Fruit fly (Drosophila melanogaster) whole organism, prepupa: ENCODE measurements around the gene sro.

Source experiments
- Blimp-1 ChIP-seq: fragments of 200-800 bp; sonication (Bioruptor generic); optimal IDR thresholded peaks from 3 replicates; lab custom pipeline; 2017; ENCODE audit warnings: missing biosample characterization, missing genetic modification characterization, mild to moderate bottlenecking, moderate library complexity, missing genetic modification reagents
- CG10631 ChIP-seq: fragments of 200-800 bp; sonication (Bioruptor generic); optimal IDR thresholded peaks from 2 replicates; lab custom pipeline; 2016; ENCODE audit warnings: missing biosample characterization, missing genetic modification characterization
- CG11294 ChIP-seq: fragments of 200-800 bp; sonication (Bioruptor generic); IDR thresholded peaks from 2 replicates; pipeline ENCODE4 v1.3.6; 2022; ENCODE audit warnings: missing biosample characterization, missing genetic modification characterization
- CG11762 ChIP-seq: fragments of 200-800 bp; sonication (Bioruptor generic); optimal IDR thresholded peaks from 3 replicates; lab custom pipeline; 2016; ENCODE audit warnings: missing biosample characterization, missing genetic modification characterization; ENCODE audit not compliant: insufficient read depth
- CG11902 ChIP-seq: fragments of 200-800 bp; sonication (Bioruptor generic); optimal IDR thresholded peaks from 3 replicates; lab custom pipeline; 2016; ENCODE audit warnings: missing biosample characterization, missing genetic modification characterization
- CG1621 ChIP-seq: fragments of 200-800 bp; sonication (Bioruptor generic); optimal IDR thresholded peaks from 3 replicates; lab custom pipeline; 2018; ENCODE audit warnings: missing biosample characterization, mild to moderate bottlenecking, missing genetic modification characterization
- CG16779 ChIP-seq: fragments of 200-800 bp; sonication (Bioruptor generic); optimal IDR thresholded peaks from 3 replicates; lab custom pipeline; 2017; ENCODE audit warnings: missing biosample characterization, mild to moderate bottlenecking, missing genetic modification characterization
- CG3032 ChIP-seq: fragments of 200-800 bp; optimal IDR thresholded peaks from 2 replicates; lab custom pipeline; 2019; ENCODE audit warnings: missing biosample characterization, mild to moderate bottlenecking, missing genetic modification characterization, moderate library complexity
- CG31627 ChIP-seq: fragments of 200-800 bp; sonication (Bioruptor generic); optimal IDR thresholded peaks from 3 replicates; lab custom pipeline; 2016; ENCODE audit warnings: missing biosample characterization, missing genetic modification characterization
- CG32006 ChIP-seq: fragments of 200-800 bp; sonication (Bioruptor generic); optimal IDR thresholded peaks from 3 replicates; lab custom pipeline; 2017; ENCODE audit warnings: missing biosample characterization, mild to moderate bottlenecking, missing genetic modification characterization
- CG34406 ChIP-seq: fragments of 200-800 bp; sonication (Bioruptor generic); optimal IDR thresholded peaks from 3 replicates; lab custom pipeline; 2016; ENCODE audit warnings: missing biosample characterization, missing genetic modification characterization
- CG3919 ChIP-seq: fragments of 200-800 bp; sonication (Bioruptor generic); optimal IDR thresholded peaks from 3 replicates; lab custom pipeline; 2016; ENCODE audit warnings: missing biosample characterization, missing genetic modification characterization
- CG6163 ChIP-seq: fragments of 200-800 bp; sonication (Bioruptor generic); IDR thresholded peaks from 3 replicates; pipeline ENCODE4 v1.3.6; 2022; ENCODE audit warnings: missing biosample characterization, missing genetic modification characterization
- CG6276 ChIP-seq: fragments of 200-800 bp; sonication (Bioruptor generic); optimal IDR thresholded peaks from 2 replicates; lab custom pipeline; 2017; ENCODE audit warnings: missing biosample characterization, mild to moderate bottlenecking, missing genetic modification characterization
- CG6792 ChIP-seq: fragments of 200-800 bp; sonication (Bioruptor generic); optimal IDR thresholded peaks from 3 replicates; lab custom pipeline; 2016; ENCODE audit warnings: missing biosample characterization, missing genetic modification characterization
- CG6808 ChIP-seq: fragments of 200-800 bp; sonication (Bioruptor generic); optimal IDR thresholded peaks from 3 replicates; lab custom pipeline; 2017; ENCODE audit warnings: missing biosample characterization, missing genetic modification characterization, mild to moderate bottlenecking, moderate library complexity, missing genetic modification reagents
- CG6854 ChIP-seq: fragments of 200-800 bp; sonication (Bioruptor generic); optimal IDR thresholded peaks from 2 replicates; lab custom pipeline; 2017; ENCODE audit warnings: missing biosample characterization, mild to moderate bottlenecking, missing genetic modification characterization
- CG7368 ChIP-seq: fragments of 200-800 bp; sonication (Bioruptor generic); optimal IDR thresholded peaks from 3 replicates; lab custom pipeline; 2016; ENCODE audit warnings: missing biosample characterization, missing genetic modification characterization
- CG8119 ChIP-seq: fragments of 200-800 bp; sonication (Bioruptor generic); IDR thresholded peaks from 3 replicates; pipeline ENCODE4 v1.3.6; 2022; ENCODE audit warnings: missing biosample characterization, missing genetic modification characterization
- CG8319 ChIP-seq: fragments of 200-800 bp; sonication (Bioruptor generic); optimal IDR thresholded peaks from 3 replicates; lab custom pipeline; 2016; ENCODE audit warnings: missing biosample characterization, missing genetic modification characterization
- CG8632 ChIP-seq: fragments of 200-800 bp; sonication (Bioruptor generic); optimal IDR thresholded peaks from 3 replicates; lab custom pipeline; 2016; ENCODE audit warnings: missing biosample characterization, missing genetic modification characterization
- CG9139 ChIP-seq: fragments of 200-800 bp; sonication (Bioruptor generic); optimal IDR thresholded peaks from 3 replicates; lab custom pipeline; 2017; ENCODE audit warnings: missing biosample characterization, mild to moderate bottlenecking, missing genetic modification characterization
- Eip78C ChIP-seq: fragments of 200-800 bp; sonication (Bioruptor generic); peaks from one replicate; lab custom pipeline; 2016; ENCODE audit warnings: missing biosample characterization, missing genetic modification characterization
- Eip93F ChIP-seq: fragments of 200-800 bp; sonication (Bioruptor generic); optimal IDR thresholded peaks from 2 replicates; lab custom pipeline; 2016; ENCODE audit warnings: missing biosample characterization, mild to moderate bottlenecking, missing genetic modification characterization
- Ets21C ChIP-seq: fragments of 200-800 bp; sonication (Bioruptor generic); optimal IDR thresholded peaks from 3 replicates; lab custom pipeline; 2016; ENCODE audit warnings: missing biosample characterization, missing genetic modification characterization
- Ets96B ChIP-seq: fragments of 200-800 bp; optimal IDR thresholded peaks from 2 replicates; lab custom pipeline; 2019; ENCODE audit warnings: missing biosample characterization, mild to moderate bottlenecking, missing genetic modification characterization, moderate library complexity
- Hr38 ChIP-seq: sonication (Bioruptor generic); optimal IDR thresholded peaks from 2 replicates; lab custom pipeline; 2016; ENCODE audit warnings: missing biosample characterization, missing genetic modification characterization
- Hr39 ChIP-seq: fragments of 200-800 bp; sonication (Bioruptor generic); optimal IDR thresholded peaks from 2 replicates; lab custom pipeline; 2016; ENCODE audit warnings: missing biosample characterization, missing genetic modification characterization
- Hr4 ChIP-seq: fragments of 200-800 bp; sonication (Bioruptor generic); optimal IDR thresholded peaks from 3 replicates; lab custom pipeline; 2016; ENCODE audit warnings: missing biosample characterization, missing genetic modification characterization
- Lpt ChIP-seq: fragments of 200-800 bp; sonication (Bioruptor generic); optimal IDR thresholded peaks from 3 replicates; lab custom pipeline; 2016; ENCODE audit warnings: missing biosample characterization, missing genetic modification characterization
- OdsH ChIP-seq: fragments of 200-800 bp; sonication (Bioruptor generic); optimal IDR thresholded peaks from 3 replicates; lab custom pipeline; 2016; ENCODE audit warnings: missing biosample characterization, missing genetic modification characterization
- Smox ChIP-seq: fragments of 200-800 bp; sonication (Bioruptor generic); optimal IDR thresholded peaks from 3 replicates; lab custom pipeline; 2016; ENCODE audit warnings: missing biosample characterization, missing genetic modification characterization
- Sox102F ChIP-seq: fragments of 200-800 bp; sonication (Bioruptor generic); optimal IDR thresholded peaks from 2 replicates; lab custom pipeline; 2016; ENCODE audit warnings: missing biosample characterization, mild to moderate bottlenecking, missing genetic modification characterization
- Sox14 ChIP-seq: fragments of 200-800 bp; sonication (Bioruptor generic); optimal IDR thresholded peaks from 3 replicates; lab custom pipeline; 2016; ENCODE audit warnings: missing biosample characterization, missing genetic modification characterization
- dac ChIP-seq: fragments of 200-800 bp; sonication (Bioruptor generic); optimal IDR thresholded peaks from 2 replicates; lab custom pipeline; 2017; ENCODE audit warnings: missing biosample characterization, mild to moderate bottlenecking, missing genetic modification characterization
- dsx ChIP-seq: fragments of 200-800 bp; optimal IDR thresholded peaks from 3 replicates; lab custom pipeline; 2019; ENCODE audit warnings: missing biosample characterization, mild to moderate bottlenecking, missing genetic modification characterization, moderate library complexity; ENCODE audit not compliant: poor library complexity, severe bottlenecking
- eg ChIP-seq: fragments of 200-800 bp; sonication (Bioruptor generic); IDR thresholded peaks from 3 replicates; pipeline ENCODE4 v1.3.6; 2022; ENCODE audit warnings: missing biosample characterization, missing genetic modification characterization
- esn ChIP-seq: fragments of 200-800 bp; sonication (Bioruptor generic); optimal IDR thresholded peaks from 2 replicates; lab custom pipeline; 2016; ENCODE audit warnings: missing biosample characterization, mild to moderate bottlenecking, missing genetic modification characterization, moderate library complexity
- fd59A ChIP-seq: fragments of 200-800 bp; sonication (Bioruptor generic); optimal IDR thresholded peaks from 2 replicates; lab custom pipeline; 2017; ENCODE audit warnings: missing biosample characterization, mild to moderate bottlenecking, missing genetic modification characterization, missing genetic modification reagents
- fd85E ChIP-seq: fragments of 200-800 bp; sonication (Bioruptor generic); optimal IDR thresholded peaks from 3 replicates; lab custom pipeline; 2016; ENCODE audit warnings: missing biosample characterization, missing genetic modification characterization
- fkh ChIP-seq: fragments of 200-800 bp; sonication (Bioruptor generic); optimal IDR thresholded peaks from 3 replicates; lab custom pipeline; 2017; ENCODE audit warnings: missing biosample characterization, mild to moderate bottlenecking, missing genetic modification characterization, moderate library complexity
- lz ChIP-seq: fragments of 200-800 bp; sonication (Bioruptor generic); optimal IDR thresholded peaks from 3 replicates; lab custom pipeline; 2016; ENCODE audit warnings: missing biosample characterization, missing genetic modification characterization
- net ChIP-seq: fragments of 200-800 bp; sonication (Bioruptor generic); optimal IDR thresholded peaks from 3 replicates; lab custom pipeline; 2016; ENCODE audit warnings: missing biosample characterization, missing genetic modification characterization
- pdm3 ChIP-seq: fragments of 200-800 bp; sonication (Bioruptor generic); optimal IDR thresholded peaks from 3 replicates; lab custom pipeline; 2016; ENCODE audit warnings: missing biosample characterization, missing genetic modification characterization
- svp ChIP-seq: fragments of 200-800 bp; sonication (Bioruptor generic); peaks from one replicate; lab custom pipeline; 2016; ENCODE audit warnings: missing biosample characterization, missing genetic modification characterization
- topi ChIP-seq: fragments of 200-800 bp; sonication (Bioruptor generic); optimal IDR thresholded peaks from 3 replicates; lab custom pipeline; 2016; ENCODE audit warnings: missing biosample characterization, missing genetic modification characterization
- vri ChIP-seq: fragments of 200-800 bp; sonication (Bioruptor generic); optimal IDR thresholded peaks from 3 replicates; lab custom pipeline; 2016; ENCODE audit warnings: missing biosample characterization, mild to moderate bottlenecking, missing genetic modification characterization

sro gene

dm6 chr3R:29777213-29777612, 17.2 kb upstream of the sro start:
- TF ChIP-seq Hr4 (GFP tag; lab: Kevin White, UChicago) (no peak), CG3919 (GFP tag; lab: Kevin White, UChicago) (no peak), topi (no peak), CG32006 (no peak), Sox14 (no peak), svp (GFP tag; lab: Kevin White, UChicago) (peak; percentile 40), Blimp-1 (GFP tag; lab: Kevin White, UChicago) (no peak), CG6808 (GFP tag; lab: Kevin White, UChicago) (no peak), OdsH (no peak), eg (GFP tag; lab: Robert Waterston, UW) (0 out of 3 replicates have a peak, but pooled peaks have one; percentile 20), Eip78C (peak; percentile 13)

DNA sequence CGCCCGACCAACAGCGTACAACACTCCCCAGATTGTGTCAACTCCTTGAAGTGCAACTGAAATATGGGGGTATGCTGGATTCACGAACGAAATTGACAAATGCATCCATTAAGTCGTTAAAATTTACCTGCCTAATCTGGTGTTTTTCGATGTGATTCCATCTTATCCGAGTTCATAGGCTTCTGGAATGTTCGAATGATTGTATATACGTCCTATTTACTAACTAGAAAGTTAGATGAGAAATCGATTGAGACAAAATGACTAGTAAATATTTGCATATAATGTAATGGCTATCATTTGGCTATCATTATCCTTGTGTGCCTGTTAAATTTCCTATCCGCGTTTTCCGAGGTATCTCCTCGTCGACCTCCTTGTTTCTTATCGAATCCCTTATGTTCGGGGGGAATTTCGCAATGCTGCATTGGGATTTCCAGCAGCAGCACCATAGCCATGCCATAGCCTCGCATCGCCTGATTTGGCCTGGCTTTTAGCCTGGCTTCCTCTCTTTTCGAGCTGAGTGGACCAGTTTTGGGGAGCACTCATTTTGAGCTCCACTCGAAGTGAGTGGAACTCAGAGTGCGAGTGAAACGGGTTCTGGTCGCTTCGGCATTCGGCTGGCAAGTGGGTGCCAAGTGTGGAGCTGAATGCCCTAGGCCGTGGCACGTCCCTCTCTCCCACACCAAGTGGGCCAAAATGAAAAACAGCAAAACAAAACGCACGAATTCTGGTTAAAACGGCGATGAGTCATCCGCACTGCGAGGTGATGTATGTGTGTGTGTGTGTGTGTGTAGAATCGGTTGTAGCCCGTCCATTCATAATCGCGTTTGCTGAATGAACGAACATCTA, 16.0 kb upstream of the sro start:
- TF ChIP-seq eg (GFP tag; lab: Robert Waterston, UW) (no peak; the same call in 2 of the 3 replicates), CG8632 (GFP tag; lab: Kevin White, UChicago) (peak; percentile 56), CG8119 (GFP tag; lab: Robert Waterston, UW) (no peak), CG6163 (peak; percentile 53; the same call in 2 of the 3 replicates), CG6276 (GFP tag; lab: Kevin White, UChicago) (no peak), Eip93F (GFP tag; lab: Kevin White, UChicago) (no peak), Lpt (GFP tag; lab: Kevin White, UChicago) (peak; percentile 20), CG32006 (peak; percentile 42), OdsH (peak; percentile 64), CG6854 (GFP tag; lab: Kevin White, UChicago) (no peak), Ets21C (peak; percentile 51), Hr38 (no peak), vri (peak; percentile 26), CG11902 (GFP tag; lab: Kevin White, UChicago) (peak; percentile 43), CG6808 (GFP tag; lab: Kevin White, UChicago) (peak; percentile 67), CG16779 (tag; lab: Kevin White, UChicago) (no peak), CG3032 (tag; lab: Kevin White, UChicago) (peak; percentile 56), topi (peak; percentile 76), CG9139 (GFP tag; lab: Kevin White, UChicago) (peak; percentile 22), fd59A (peak; percentile 57), Hr39 (peak; percentile 76), CG10631 (GFP tag; lab: Kevin White, UChicago) (peak; percentile 63), dsx (peak; percentile 20), lz (GFP tag; lab: Kevin White, UChicago) (peak; percentile 74), fd85E (GFP tag; lab: Kevin White, UChicago) (no peak), Ets96B (tag; lab: Kevin White, UChicago) (peak; percentile 47), CG6792 (GFP tag; lab: Kevin White, UChicago) (peak; percentile 45), net (GFP tag; lab: Kevin White, UChicago) (peak; percentile 10), CG7368 (peak; percentile 42), svp (GFP tag; lab: Kevin White, UChicago) (peak; percentile 83), CG8319 (peak; percentile 41), Eip78C (peak; percentile 90), fkh (GFP tag; lab: Kevin White, UChicago) (no peak), Sox14 (peak; percentile 69), CG34406 (GFP tag; lab: Kevin White, UChicago) (peak; percentile 55), pdm3 (peak; percentile 63), dac (GFP tag; lab: Kevin White, UChicago) (no peak), Hr4 (GFP tag; lab: Kevin White, UChicago) (peak; percentile 39), CG1621 (tag; lab: Kevin White, UChicago) (peak; percentile 19), CG3919 (GFP tag; lab: Kevin White, UChicago) (peak; percentile 60), CG31627 (GFP tag; lab: Kevin White, UChicago) (peak; percentile 65), esn (GFP tag; lab: Kevin White, UChicago) (peak; percentile 80), Smox (GFP tag; lab: Kevin White, UChicago) (peak; percentile 65), Sox102F (GFP tag; lab: Kevin White, UChicago) (peak; percentile 60), CG11762 (GFP tag; lab: Kevin White, UChicago) (peak; percentile 3), CG11294 (GFP tag; lab: Robert Waterston, UW) (no peak)
